Fruit fly (Drosophila melanogaster) whole organism, embryonic: ENCODE data around the gene mask.
A peak's percentile ranks its signal among the peaks of the same experiment; 100 is the strongest.

Experiments used
- Blimp-1 ChIP-seq: fragments of 200-800 bp; sonication (Bioruptor generic); optimal IDR thresholded peaks from 3 replicates; lab custom pipeline; 2018; ENCODE audit warnings: missing biosample characterization, missing genetic modification characterization, mild to moderate bottlenecking, moderate library complexity, missing genetic modification reagents
- CG10565 ChIP-seq: fragments of 200-800 bp; sonication (Bioruptor generic); optimal IDR thresholded peaks from 3 replicates; lab custom pipeline; 2016; ENCODE audit warnings: missing biosample characterization, mild to moderate bottlenecking, missing genetic modification characterization
- CG11723 ChIP-seq: fragments of 200-800 bp; sonication (Bioruptor generic); optimal IDR thresholded peaks from 2 replicates; lab custom pipeline; 2017; ENCODE audit warnings: missing biosample characterization, mild to moderate bottlenecking, missing genetic modification characterization
- CG12071 ChIP-seq: fragments of 200-800 bp; sonication (Bioruptor generic); optimal IDR thresholded peaks from 3 replicates; lab custom pipeline; 2018; ENCODE audit warnings: missing biosample characterization, mild to moderate bottlenecking, missing genetic modification characterization
- CG12391 ChIP-seq: fragments of 200-800 bp; sonication (Bioruptor generic); optimal IDR thresholded peaks from 3 replicates; lab custom pipeline; 2018; ENCODE audit warnings: missing biosample characterization, mild to moderate bottlenecking, missing genetic modification characterization, moderate library complexity
- CG12744 ChIP-seq: fragments of 200-800 bp; sonication (Bioruptor generic); optimal IDR thresholded peaks from 2 replicates; lab custom pipeline; 2016; ENCODE audit warnings: missing biosample characterization, missing genetic modification characterization
- CG14014 ChIP-seq: fragments of 200-800 bp; sonication (Bioruptor generic); IDR thresholded peaks from 2 replicates; pipeline ENCODE4 v1.3.6; 2022; ENCODE audit warnings: missing biosample characterization, missing genetic modification characterization
- CG15011 ChIP-seq: fragments of 200-800 bp; sonication (Bioruptor generic); optimal IDR thresholded peaks from 3 replicates; lab custom pipeline; 2018; ENCODE audit warnings: missing biosample characterization, mild to moderate bottlenecking, missing genetic modification characterization
- CG15073 ChIP-seq: fragments of 200-800 bp; sonication (Bioruptor generic); optimal IDR thresholded peaks from 2 replicates; lab custom pipeline; 2016; ENCODE audit warnings: missing biosample characterization, missing genetic modification characterization
- CG1792 ChIP-seq: fragments of 200-800 bp; sonication (Bioruptor generic); optimal IDR thresholded peaks from 2 replicates; lab custom pipeline; 2016; ENCODE audit warnings: missing biosample characterization, missing genetic modification characterization
- CG2116 ChIP-seq: fragments of 200-800 bp; sonication (Bioruptor generic); optimal IDR thresholded peaks from 3 replicates; lab custom pipeline; 2018; ENCODE audit warnings: missing biosample characterization, mild to moderate bottlenecking, missing genetic modification characterization
- CG3847 ChIP-seq: fragments of 200-800 bp; sonication (Bioruptor generic); IDR thresholded peaks from 2 replicates; pipeline ENCODE4 v1.3.6; 2022; ENCODE audit warnings: missing biosample characterization, missing genetic modification characterization
- CG4424 ChIP-seq: fragments of 200-800 bp; sonication (Bioruptor generic); optimal IDR thresholded peaks from 3 replicates; lab custom pipeline; 2016; ENCODE audit warnings: missing biosample characterization, missing genetic modification characterization
- CG4820 ChIP-seq: fragments of 200-800 bp; sonication (Bioruptor generic); optimal IDR thresholded peaks from 3 replicates; lab custom pipeline; 2016; ENCODE audit warnings: missing biosample characterization, missing genetic modification characterization
- CG4854 ChIP-seq: fragments of 200-800 bp; sonication (Bioruptor generic); optimal IDR thresholded peaks from 2 replicates; lab custom pipeline; 2016; ENCODE audit warnings: missing biosample characterization, missing genetic modification characterization, inconsistent platforms
- CG6175 ChIP-seq: fragments of 200-800 bp; sonication (Bioruptor generic); IDR thresholded peaks from 3 replicates; pipeline ENCODE4 v1.3.6; 2022; ENCODE audit warnings: missing biosample characterization, missing genetic modification characterization
- Doc2 ChIP-seq: fragments of 200-800 bp; sonication (Bioruptor generic); IDR thresholded peaks from 2 replicates; pipeline ENCODE4 v1.3.6; 2022; ENCODE audit warnings: missing biosample characterization, missing genetic modification characterization
- Ets65A ChIP-seq: fragments of 200-800 bp; sonication (Bioruptor generic); peaks from one replicate; lab custom pipeline; 2016; ENCODE audit warnings: missing biosample characterization, missing genetic modification characterization
- HmgD ChIP-seq: fragments of 200-800 bp; sonication (Bioruptor generic); optimal IDR thresholded peaks from 3 replicates; lab custom pipeline; 2016; ENCODE audit warnings: missing biosample characterization, missing genetic modification characterization
- Jarid2 ChIP-seq: fragments of 200-800 bp; sonication (Bioruptor generic); optimal IDR thresholded peaks from 3 replicates; lab custom pipeline; 2017; ENCODE audit warnings: mild to moderate bottlenecking, missing biosample characterization, missing genetic modification reagents, missing genetic modification characterization
- Kr ChIP-seq: fragments of 200-800 bp; sonication (Bioruptor generic); optimal IDR thresholded peaks from 2 replicates; lab custom pipeline; 2017; ENCODE audit warnings: missing biosample characterization, mild to moderate bottlenecking, missing genetic modification characterization
- Poxn ChIP-seq: fragments of 200-800 bp; sonication (Bioruptor generic); IDR thresholded peaks from 2 replicates; pipeline ENCODE4 v1.3.6; 2022; ENCODE audit warnings: missing biosample characterization, missing genetic modification characterization
- Ptx1 ChIP-seq: fragments of 200-800 bp; sonication (Bioruptor generic); IDR thresholded peaks from 2 replicates; pipeline ENCODE4 v1.3.6; 2022; ENCODE audit warnings: missing biosample characterization, missing genetic modification characterization
- abd-A ChIP-seq: fragments of 200-800 bp; sonication (Bioruptor generic); optimal IDR thresholded peaks from 3 replicates; lab custom pipeline; 2019; ENCODE audit warnings: missing biosample characterization, mild to moderate bottlenecking, missing genetic modification characterization, moderate library complexity
- ato ChIP-seq: fragments of 200-800 bp; sonication (Bioruptor generic); IDR thresholded peaks from 2 replicates; pipeline ENCODE4 v1.3.6; 2022; ENCODE audit warnings: missing biosample characterization, missing genetic modification characterization; ENCODE audit not compliant: partially characterized antibody
- cato ChIP-seq: fragments of 200-800 bp; sonication (Bioruptor generic); optimal IDR thresholded peaks from 2 replicates; lab custom pipeline; 2016; ENCODE audit warnings: missing biosample characterization, missing genetic modification characterization, borderline replicate concordance
- disco-r ChIP-seq: fragments of 200-800 bp; sonication (Bioruptor generic); optimal IDR thresholded peaks from 2 replicates; lab custom pipeline; 2016; ENCODE audit warnings: missing biosample characterization, missing genetic modification characterization
- dmrt99B ChIP-seq: fragments of 200-800 bp; sonication (Bioruptor generic); optimal IDR thresholded peaks from 2 replicates; lab custom pipeline; 2018; ENCODE audit warnings: missing biosample characterization, mild to moderate bottlenecking, missing genetic modification characterization, moderate library complexity
- fd3F ChIP-seq: fragments of 200-800 bp; sonication (Bioruptor generic); optimal IDR thresholded peaks from 2 replicates; lab custom pipeline; 2018; ENCODE audit warnings: missing biosample characterization, mild to moderate bottlenecking, missing genetic modification characterization, moderate library complexity
- gcm2 ChIP-seq: fragments of 200-800 bp; sonication (Bioruptor generic); optimal IDR thresholded peaks from 2 replicates; lab custom pipeline; 2016; ENCODE audit warnings: missing biosample characterization, missing genetic modification characterization
- gfzf ChIP-seq: fragments of 200-800 bp; sonication (Bioruptor generic); optimal IDR thresholded peaks from 2 replicates; lab custom pipeline; 2016; ENCODE audit warnings: missing biosample characterization, mild to moderate bottlenecking, missing genetic modification characterization, moderate library complexity
- gsb-n ChIP-seq: fragments of 200-800 bp; sonication (Bioruptor generic); optimal IDR thresholded peaks from 3 replicates; lab custom pipeline; 2018; ENCODE audit warnings: missing biosample characterization, mild to moderate bottlenecking, missing genetic modification characterization
- her ChIP-seq: fragments of 200-800 bp; sonication (Bioruptor generic); optimal IDR thresholded peaks from 2 replicates; lab custom pipeline; 2016; ENCODE audit warnings: missing biosample characterization, missing genetic modification characterization
- lmd ChIP-seq: fragments of 200-800 bp; sonication (Bioruptor generic); IDR thresholded peaks from 2 replicates; pipeline ENCODE4 v1.3.6; 2022; ENCODE audit warnings: missing biosample characterization, missing genetic modification characterization
- nom ChIP-seq: fragments of 200-800 bp; sonication (Bioruptor generic); optimal IDR thresholded peaks from 2 replicates; lab custom pipeline; 2017; ENCODE audit warnings: missing biosample characterization, missing genetic modification characterization, mild to moderate bottlenecking, moderate library complexity, missing genetic modification reagents
- pan ChIP-seq, 4 experiments: fragments of >200 bp in 3 of 4; fragments of 200-800 bp in 1 of 4; sonication (Bioruptor generic) in 1 of 4; optimal IDR thresholded peaks in 3 of 4; IDR thresholded peaks in 1 of 4; 2 replicates each; pipeline versions ENCODE4 v1.3.6 to Lab custom; 2017 to 2022; ENCODE audit warnings: missing biosample characterization in 2 of 4, missing genetic modification characterization in 2 of 4, mixed read lengths in 1 of 4
- pnt ChIP-seq: fragments of 200-800 bp; sonication (Bioruptor generic); optimal IDR thresholded peaks from 3 replicates; lab custom pipeline; 2016; ENCODE audit warnings: missing biosample characterization, missing genetic modification characterization
- slou ChIP-seq: fragments of 200-800 bp; sonication (Bioruptor generic); optimal IDR thresholded peaks from 3 replicates; lab custom pipeline; 2016; ENCODE audit warnings: missing biosample characterization, missing genetic modification characterization
- vvl ChIP-seq: fragments of 200-800 bp; sonication (Bioruptor generic); IDR thresholded peaks from 2 replicates; pipeline ENCODE4 v1.3.6; 2022; ENCODE audit warnings: missing biosample characterization, missing genetic modification characterization

The mask gene

DNA sequence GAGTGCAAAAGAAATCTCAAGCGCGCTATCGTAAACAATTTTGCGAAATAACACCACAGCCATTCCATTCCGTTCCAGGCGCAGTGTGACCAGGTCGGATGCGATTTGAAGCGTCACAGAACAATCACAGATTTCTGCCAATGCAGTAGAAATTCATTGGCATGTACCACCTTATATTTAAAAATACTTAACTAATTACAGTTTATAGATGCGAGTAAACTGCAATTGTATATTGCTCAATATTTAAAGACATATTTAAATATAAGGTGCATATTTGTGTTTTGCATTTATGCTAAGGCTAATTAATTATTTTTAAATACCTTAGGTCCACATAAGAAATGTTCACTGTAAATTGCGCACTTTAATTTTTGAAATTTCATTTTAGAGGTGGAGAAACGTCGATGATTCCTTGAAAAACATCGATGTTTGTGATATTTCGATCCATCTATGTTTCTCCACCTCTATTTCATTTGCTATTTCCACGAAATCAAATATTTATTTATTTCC lies 36.9 kb upstream of the mask start, which contains the start of the genes SMC6 and CG6204 (continued):
- TF ChIP-seq pan (optimal IDR thresholded peaks at IDR 0.05; lab: Kevin White, UChicago) (no peak), pan (GFP tag; optimal IDR thresholded peaks at IDR 0.05 in 1 of 2, IDR thresholded peaks at IDR 0.05 in 1 of 2) (peak in 1 of 2 experiments; percentile 96), CG4854 (GFP tag; lab: Kevin White, UChicago) (peak; percentile 82), Jarid2 (GFP tag; lab: Kevin White, UChicago) (no peak), abd-A (tag; lab: Kevin White, UChicago) (no peak), CG6175 (peak; percentile 86), lmd (peak; percentile 97), slou (GFP tag; lab: Kevin White, UChicago) (peak; percentile 86), ato (GFP tag; lab: Robert Waterston, UW) (no peak), Ptx1 (GFP tag; lab: Robert Waterston, UW) (peak; percentile 97), pnt (GFP tag; lab: Kevin White, UChicago) (peak; percentile 84), CG3847 (GFP tag; lab: Robert Waterston, UW) (peak; percentile 96), Kr (GFP tag; lab: Kevin White, UChicago) (no peak), her (GFP tag; lab: Kevin White, UChicago) (peak; percentile 44), CG1792 (GFP tag; lab: Kevin White, UChicago) (peak; percentile 72), CG12744 (GFP tag; lab: Kevin White, UChicago) (peak; percentile 80), CG14014 (GFP tag; lab: Robert Waterston, UW) (peak; percentile 96), CG10565 (GFP tag; lab: Kevin White, UChicago) (peak; percentile 52), Blimp-1 (GFP tag; lab: Kevin White, UChicago) (peak; percentile 90), gsb-n (tag; lab: Kevin White, UChicago) (peak; percentile 93), CG12391 (tag; lab: Kevin White, UChicago) (peak; percentile 95), CG11723 (GFP tag; lab: Kevin White, UChicago) (peak; percentile 75), Poxn (GFP tag; lab: Robert Waterston, UW) (peak; percentile 92), gfzf (GFP tag; lab: Kevin White, UChicago) (peak; percentile 77), HmgD (GFP tag; lab: Kevin White, UChicago) (peak; percentile 39), CG15011 (GFP tag; lab: Kevin White, UChicago) (peak; percentile 88), CG4424 (GFP tag; lab: Kevin White, UChicago) (peak; percentile 89), gcm2 (GFP tag; lab: Kevin White, UChicago) (peak; percentile 57), dmrt99B (tag; lab: Kevin White, UChicago) (peak; percentile 95), nom (GFP tag; lab: Kevin White, UChicago) (peak; percentile 88), cato (GFP tag; lab: Kevin White, UChicago) (peak; percentile 83), fd3F (GFP tag; lab: Kevin White, UChicago) (peak; percentile 96), CG2116 (GFP tag; lab: Kevin White, UChicago) (peak; percentile 82)

DNA sequence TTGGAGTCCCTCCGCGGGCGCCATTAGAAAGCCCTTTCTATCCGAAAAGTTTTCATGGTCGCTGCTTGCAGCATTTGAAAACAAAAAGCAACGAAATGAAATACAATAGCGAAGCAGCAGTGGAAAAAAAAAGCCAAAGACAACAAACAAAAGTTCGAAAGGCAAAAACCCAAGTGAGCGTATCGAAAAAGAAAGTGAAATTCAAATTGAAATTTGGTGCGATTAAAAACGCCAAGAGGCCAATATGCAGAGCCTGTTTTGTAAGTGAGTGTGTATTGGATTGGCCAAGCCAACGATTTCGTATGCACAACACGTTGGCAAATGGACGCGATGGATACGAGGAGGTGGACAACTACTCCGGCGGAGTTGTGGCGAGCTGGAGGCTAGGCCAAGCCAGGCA lies 27.6 kb upstream of the mask start:
- no peak for TF ChIP-seq CG12071
- no peak for TF ChIP-seq CG4820 (GFP tag; lab: Kevin White, UChicago)
- no peak for TF ChIP-seq disco-r (GFP tag; lab: Kevin White, UChicago)
- TF ChIP-seq Doc2 (GFP tag; lab: Robert Waterston, UW), result no peak
- peak; percentile 20; the same call in 1 of the 2 replicates for TF ChIP-seq vvl (GFP tag; lab: Robert Waterston, UW)
- no peak for TF ChIP-seq CG14014 (GFP tag; lab: Robert Waterston, UW)
- TF ChIP-seq CG15073 (GFP tag; lab: Kevin White, UChicago), result no peak
- TF ChIP-seq Ets65A (GFP tag; lab: Kevin White, UChicago), result peak; percentile 11
- TF ChIP-seq Blimp-1 (GFP tag; lab: Kevin White, UChicago), result peak; percentile 89
